Fruit fly (Drosophila melanogaster): ENCODE measurements around the gene Galk.

The Galk gene

dm6 chr3L:9033999-9034626 lies 48.2 kb upstream of the Galk start (continued):
- TF ChIP-seq CG10267 (tag; optimal IDR thresholded peaks at IDR 0.05) (peak; percentile 76), CG17568 (GFP tag; optimal IDR thresholded peaks at IDR 0.05) (no peak), Atf-2 (GFP tag; optimal IDR thresholded peaks at IDR 0.05) (peak; percentile 26), tgo (GFP tag; IDR thresholded peaks at IDR 0.05) (peak; percentile 64), CG4617 (GFP tag; optimal IDR thresholded peaks at IDR 0.05; ENCODE audit: borderline replicate concordance) (no peak), trh (GFP tag; optimal IDR thresholded peaks at IDR 0.05) (peak; percentile 7), CG4404 (GFP tag; IDR thresholded peaks at IDR 0.05) (peak; percentile 78), eve (GFP tag; optimal IDR thresholded peaks at IDR 0.05) (no peak), CG12071 (GFP tag; optimal IDR thresholded peaks at IDR 0.05) (peak; percentile 40), CG33213 (GFP tag; optimal IDR thresholded peaks at IDR 0.05) (peak; percentile 54), CG1832 (GFP tag; optimal IDR thresholded peaks at IDR 0.05) (no peak), Deaf1 (tag; optimal IDR thresholded peaks at IDR 0.05) (peak; percentile 70), az2 (GFP tag; optimal IDR thresholded peaks at IDR 0.05) (peak; percentile 50), CG7556 (GFP tag; optimal IDR thresholded peaks at IDR 0.05) (no peak), CG18764 (GFP tag; optimal IDR thresholded peaks at IDR 0.05) (peak; percentile 55), E2f2 (GFP tag; IDR thresholded peaks at IDR 0.05) (peak; percentile 50), Dfd (GFP tag; optimal IDR thresholded peaks at IDR 0.05) (no peak), CG17829 (tag; optimal IDR thresholded peaks at IDR 0.05) (peak; percentile 77), HLHmδ (GFP tag; optimal IDR thresholded peaks at IDR 0.05) (no peak), Sox102F (GFP tag; optimal IDR thresholded peaks at IDR 0.05) (peak; percentile 50), tup (GFP tag; optimal IDR thresholded peaks at IDR 0.05) (no peak), CG15514 (GFP tag; optimal IDR thresholded peaks at IDR 0.05) (no peak), Oaz (GFP tag; IDR thresholded peaks at IDR 0.05) (no peak), ATbp (GFP tag; optimal IDR thresholded peaks at IDR 0.05) (no peak), Taf1 (GFP tag; IDR thresholded peaks at IDR 0.05) (no peak), CG4730 (GFP tag; IDR thresholded peaks at IDR 0.05) (peak; percentile 59), bsh (GFP tag; optimal IDR thresholded peaks at IDR 0.05) (peak in 1 of 2 experiments; percentile 67), dpn (GFP tag; optimal IDR thresholded peaks at IDR 0.05) (peak; percentile 23 to 25), CG9797 (GFP tag; optimal IDR thresholded peaks at IDR 0.05) (no peak), peb (GFP tag; IDR thresholded peaks at IDR 0.05) (peak; percentile 63; the same call in 1 of the 2 replicates), CG10321 (GFP tag; IDR thresholded peaks at IDR 0.05) (peak; percentile 26; the same call in 1 of the 2 replicates), jigr1 (GFP tag; IDR thresholded peaks at IDR 0.05) (peak; percentile 43; the same call in 1 of the 3 replicates), CG13775 (GFP tag; optimal IDR thresholded peaks at IDR 0.05) (peak; percentile 33), CG6654 (GFP tag; optimal IDR thresholded peaks at IDR 0.05) (peak; percentile 31), pum (GFP tag; optimal IDR thresholded peaks at IDR 0.05) (no peak), Fer3 (tag; optimal IDR thresholded peaks at IDR 0.05) (peak; percentile 39), z (GFP tag; IDR thresholded peaks at IDR 0.05) (peak; percentile 53; the same call in 1 of the 3 replicates), usp (GFP tag; optimal IDR thresholded peaks at IDR 0.05) (no peak), CG17359 (tag; optimal IDR thresholded peaks at IDR 0.05) (peak; percentile 84), MESR4 (GFP tag; optimal IDR thresholded peaks at IDR 0.05) (no peak), sqz (GFP tag; optimal IDR thresholded peaks at IDR 0.05) (peak; percentile 45), emc (GFP tag; optimal IDR thresholded peaks at IDR 0.05) (no peak), CG2875 (GFP tag; optimal IDR thresholded peaks at IDR 0.05) (no peak), esg (GFP tag; conservative IDR thresholded peaks at IDR 0.05) (peak; percentile 57), CG4707 (GFP tag; optimal IDR thresholded peaks at IDR 0.05) (peak; percentile 4), Stat92E (GFP tag; optimal IDR thresholded peaks at IDR 0.05) (no peak), CG9876 (GFP tag; optimal IDR thresholded peaks at IDR 0.05) (no peak), CG10654 (GFP tag; optimal IDR thresholded peaks at IDR 0.05) (peak; percentile 61), ewg (GFP tag; optimal IDR thresholded peaks at IDR 0.05) (peak; percentile 9)
